Fruit fly (Drosophila melanogaster) whole organism, prepupa: ENCODE measurements around the gene hwt.

ENCODE experiments used
- Blimp-1 ChIP-seq: fragments of 200-800 bp; sonication (Bioruptor generic); optimal IDR thresholded peaks from 3 replicates; lab custom pipeline; 2017; ENCODE audit warnings: missing biosample characterization, missing genetic modification characterization, mild to moderate bottlenecking, moderate library complexity, missing genetic modification reagents
- CG11294 ChIP-seq: fragments of 200-800 bp; sonication (Bioruptor generic); IDR thresholded peaks from 2 replicates; pipeline ENCODE4 v1.3.6; 2022; ENCODE audit warnings: missing biosample characterization, missing genetic modification characterization
- CG6792 ChIP-seq: fragments of 200-800 bp; sonication (Bioruptor generic); optimal IDR thresholded peaks from 3 replicates; lab custom pipeline; 2016; ENCODE audit warnings: missing biosample characterization, missing genetic modification characterization
- CG9139 ChIP-seq: fragments of 200-800 bp; sonication (Bioruptor generic); optimal IDR thresholded peaks from 3 replicates; lab custom pipeline; 2017; ENCODE audit warnings: missing biosample characterization, mild to moderate bottlenecking, missing genetic modification characterization
- Gug ChIP-seq: fragments of 200-800 bp; sonication (Bioruptor generic); IDR thresholded peaks from 2 replicates; pipeline ENCODE4 v1.3.6; 2022; ENCODE audit warnings: missing biosample characterization, missing genetic modification characterization
- Hr39 ChIP-seq: fragments of 200-800 bp; sonication (Bioruptor generic); optimal IDR thresholded peaks from 2 replicates; lab custom pipeline; 2016; ENCODE audit warnings: missing biosample characterization, missing genetic modification characterization
- Lpt ChIP-seq: fragments of 200-800 bp; sonication (Bioruptor generic); optimal IDR thresholded peaks from 3 replicates; lab custom pipeline; 2016; ENCODE audit warnings: missing biosample characterization, missing genetic modification characterization
- OdsH ChIP-seq: fragments of 200-800 bp; sonication (Bioruptor generic); optimal IDR thresholded peaks from 3 replicates; lab custom pipeline; 2016; ENCODE audit warnings: missing biosample characterization, missing genetic modification characterization
- Smox ChIP-seq: fragments of 200-800 bp; sonication (Bioruptor generic); optimal IDR thresholded peaks from 3 replicates; lab custom pipeline; 2016; ENCODE audit warnings: missing biosample characterization, missing genetic modification characterization
- eg ChIP-seq: fragments of 200-800 bp; sonication (Bioruptor generic); IDR thresholded peaks from 3 replicates; pipeline ENCODE4 v1.3.6; 2022; ENCODE audit warnings: missing biosample characterization, missing genetic modification characterization
- esn ChIP-seq: fragments of 200-800 bp; sonication (Bioruptor generic); optimal IDR thresholded peaks from 2 replicates; lab custom pipeline; 2016; ENCODE audit warnings: missing biosample characterization, mild to moderate bottlenecking, missing genetic modification characterization, moderate library complexity

DNA sequence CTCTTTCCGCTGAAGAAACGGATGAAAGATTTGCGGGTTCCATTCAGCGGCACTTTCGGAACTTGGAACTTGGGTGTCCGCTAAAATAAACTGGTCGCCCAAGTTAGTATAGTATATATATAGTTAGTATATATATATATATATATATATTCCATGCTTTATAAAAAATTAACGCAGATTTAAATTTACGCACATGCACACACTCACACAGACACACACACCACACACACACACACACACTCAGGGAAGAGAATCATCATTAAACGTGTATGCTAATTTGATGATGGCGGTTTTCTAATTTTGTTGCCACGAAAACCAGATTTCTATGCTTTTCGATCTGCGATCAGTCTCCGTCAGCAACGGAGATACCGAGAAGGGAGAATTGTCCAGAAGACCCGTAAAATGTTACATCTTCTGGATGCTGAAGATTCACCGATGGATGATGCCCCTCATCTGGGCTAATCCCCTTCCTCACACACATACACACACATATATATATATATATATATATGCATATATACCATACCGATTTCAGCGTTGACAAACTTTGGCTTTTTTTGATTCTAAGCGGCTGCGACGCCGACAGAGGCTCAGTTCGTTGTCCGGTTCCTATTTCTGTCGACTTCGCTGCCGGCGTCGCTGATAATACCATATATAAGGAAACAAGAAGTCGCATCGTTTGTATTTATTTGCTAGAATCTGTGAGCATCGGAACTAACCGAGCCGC, 81.8 kb downstream of the hwt start, which contains the start of gene Cpr11A:
- TF ChIP-seq eg (GFP tag; lab: Robert Waterston, UW) (no peak), CG9139 (GFP tag; lab: Kevin White, UChicago) (no peak), Lpt (no peak), CG6792 (no peak), esn (GFP tag; lab: Kevin White, UChicago) (no peak), Hr39 (GFP tag; lab: Kevin White, UChicago) (no peak), Blimp-1 (no peak), OdsH (GFP tag; lab: Kevin White, UChicago) (no peak), Gug (GFP tag; lab: Robert Waterston, UW) (no peak), Smox (GFP tag; lab: Kevin White, UChicago) (no peak), CG11294 (GFP tag; lab: Robert Waterston, UW) (no peak)
